Fruit fly (Drosophila melanogaster) whole organism, embryonic: Measurements from ENCODE around the gene CG17625.

Experiments used
- Ada2b ChIP-seq: fragments of 200-800 bp; sonication (Bioruptor generic); IDR thresholded peaks from 2 replicates; pipeline ENCODE4 v1.3.6; 2022; ENCODE audit warnings: missing biosample characterization, missing genetic modification characterization
- Adf1 ChIP-seq: fragments of 200-800 bp; sonication (Bioruptor generic); IDR thresholded peaks from 2 replicates; pipeline ENCODE4 v1.3.6; 2022; ENCODE audit warnings: missing biosample characterization, missing genetic modification characterization
- Atf-2 ChIP-seq: fragments of 200-800 bp; sonication (Bioruptor generic); optimal IDR thresholded peaks from 2 replicates; lab custom pipeline; 2016; ENCODE audit warnings: missing biosample characterization, missing genetic modification characterization
- CG11504 ChIP-seq: fragments of 200-800 bp; sonication (Bioruptor generic); optimal IDR thresholded peaks from 3 replicates; lab custom pipeline; 2019; ENCODE audit warnings: missing biosample characterization, mild to moderate bottlenecking, missing genetic modification characterization, moderate library complexity
- CG11695 ChIP-seq: fragments of 200-800 bp; sonication (Bioruptor generic); IDR thresholded peaks from 3 replicates; pipeline ENCODE4 v1.3.6; 2022; ENCODE audit warnings: missing biosample characterization, missing genetic modification characterization
- CG13296 ChIP-seq: fragments of 200-800 bp; sonication (Bioruptor generic); optimal IDR thresholded peaks from 3 replicates; lab custom pipeline; 2018; ENCODE audit warnings: missing biosample characterization, mild to moderate bottlenecking, missing genetic modification characterization
- CG15269 ChIP-seq: fragments of 200-800 bp; sonication (Bioruptor generic); optimal IDR thresholded peaks from 2 replicates; lab custom pipeline; 2018; ENCODE audit warnings: missing biosample characterization, mild to moderate bottlenecking, missing genetic modification characterization, moderate library complexity
- CG1529 ChIP-seq: fragments of 200-800 bp; sonication (Bioruptor generic); optimal IDR thresholded peaks from 3 replicates; lab custom pipeline; 2018; ENCODE audit warnings: missing biosample characterization, missing genetic modification characterization
- CG1603 ChIP-seq: fragments of 200-800 bp; sonication (Bioruptor generic); optimal IDR thresholded peaks from 2 replicates; lab custom pipeline; 2019; ENCODE audit warnings: missing biosample characterization, mild to moderate bottlenecking, missing genetic modification characterization, moderate library complexity
- CG17829 ChIP-seq: fragments of 200-800 bp; optimal IDR thresholded peaks from 2 replicates; lab custom pipeline; 2019; ENCODE audit warnings: missing biosample characterization, mild to moderate bottlenecking, missing genetic modification characterization, moderate library complexity
- CG3281 ChIP-seq: fragments of 200-800 bp; sonication (Bioruptor generic); optimal IDR thresholded peaks from 3 replicates; lab custom pipeline; 2017; ENCODE audit warnings: missing biosample characterization, mild to moderate bottlenecking, missing genetic modification characterization
- CG33213 ChIP-seq: fragments of 200-800 bp; sonication (Bioruptor generic); optimal IDR thresholded peaks from 3 replicates; lab custom pipeline; 2016; ENCODE audit warnings: missing biosample characterization, missing genetic modification characterization
- CG6654 ChIP-seq: fragments of 200-800 bp; sonication (Bioruptor generic); optimal IDR thresholded peaks from 2 replicates; lab custom pipeline; 2017; ENCODE audit warnings: missing biosample characterization, mild to moderate bottlenecking, missing genetic modification characterization
- CG6689 ChIP-seq: fragments of 200-800 bp; sonication (Bioruptor generic); IDR thresholded peaks from 2 replicates; pipeline ENCODE4 v1.3.6; 2022; ENCODE audit warnings: missing biosample characterization, missing genetic modification characterization
- CG8281 ChIP-seq: fragments of 200-800 bp; sonication (Bioruptor generic); optimal IDR thresholded peaks from 2 replicates; lab custom pipeline; 2018; ENCODE audit warnings: missing biosample characterization, mild to moderate bottlenecking, missing genetic modification characterization, moderate library complexity
- CG9215 ChIP-seq: fragments of 200-800 bp; sonication (Bioruptor generic); IDR thresholded peaks from 2 replicates; pipeline ENCODE4 v1.3.6; 2022; ENCODE audit warnings: missing biosample characterization, missing genetic modification characterization
- CG9817 ChIP-seq: fragments of 200-800 bp; sonication (Bioruptor generic); optimal IDR thresholded peaks from 2 replicates; lab custom pipeline; 2018; ENCODE audit warnings: missing biosample characterization, mild to moderate bottlenecking, missing genetic modification characterization, moderate library complexity
- Chrac-16 ChIP-seq: fragments of 200-800 bp; sonication (Bioruptor generic); optimal IDR thresholded peaks from 3 replicates; lab custom pipeline; 2016; ENCODE audit warnings: missing biosample characterization, missing genetic modification characterization
- Drgx ChIP-seq: fragments of 200-800 bp; sonication (Bioruptor generic); IDR thresholded peaks from 2 replicates; pipeline ENCODE4 v1.3.6; 2022; ENCODE audit warnings: missing biosample characterization, missing genetic modification characterization
- Gug ChIP-seq: fragments of 200-800 bp; sonication (Bioruptor generic); IDR thresholded peaks from 4 replicates; pipeline ENCODE4 v1.3.6; 2022; ENCODE audit warnings: missing biosample characterization, missing genetic modification characterization
- HLH3B ChIP-seq: fragments of 200-800 bp; sonication (Bioruptor generic); IDR thresholded peaks from 2 replicates; pipeline ENCODE4 v1.3.6; 2022; ENCODE audit warnings: missing biosample characterization, missing genetic modification characterization
- HLH4C ChIP-seq: fragments of 200-800 bp; sonication (Bioruptor generic); IDR thresholded peaks from 3 replicates; pipeline ENCODE4 v1.3.6; 2022; ENCODE audit warnings: missing biosample characterization, missing genetic modification characterization; ENCODE audit not compliant: partially characterized antibody
- Hr51 ChIP-seq, 2 experiments: fragments of 200-800 bp; sonication (Bioruptor generic); optimal IDR thresholded peaks; 2 replicates in 1 of 2; 3 replicates in 1 of 2; lab custom pipeline; 2016 to 2018; ENCODE audit warnings: missing biosample characterization in 2 of 2, missing genetic modification characterization in 2 of 2, mild to moderate bottlenecking in 1 of 2, moderate library complexity in 1 of 2
- Max ChIP-seq: fragments of 200-800 bp; sonication (Bioruptor generic); optimal IDR thresholded peaks from 2 replicates; lab custom pipeline; 2016; ENCODE audit warnings: missing biosample characterization, mild to moderate bottlenecking, missing genetic modification characterization
- Nf-YA ChIP-seq: fragments of 200-800 bp; sonication (Bioruptor generic); IDR thresholded peaks from 2 replicates; pipeline ENCODE4 v1.3.6; 2022; ENCODE audit warnings: missing biosample characterization, missing genetic modification characterization
- Optix ChIP-seq: fragments of 200-800 bp; sonication (Bioruptor generic); IDR thresholded peaks from 3 replicates; pipeline ENCODE4 v1.3.6; 2022; ENCODE audit warnings: missing biosample characterization, missing genetic modification characterization
- Sin3A ChIP-seq: fragments of >200 bp; optimal IDR thresholded peaks from 2 replicates; lab custom pipeline; 2018
- Spps ChIP-seq: fragments of 200-800 bp; sonication (Bioruptor generic); optimal IDR thresholded peaks from 2 replicates; lab custom pipeline; 2018; ENCODE audit warnings: missing biosample characterization, mild to moderate bottlenecking, missing genetic modification characterization
- Sry-δ ChIP-seq: fragments of 200-800 bp; sonication (Bioruptor generic); optimal IDR thresholded peaks from 2 replicates; lab custom pipeline; 2016; ENCODE audit warnings: missing biosample characterization, missing genetic modification characterization
- YL-1 ChIP-seq: fragments of 200-800 bp; sonication (Bioruptor generic); optimal IDR thresholded peaks from 3 replicates; lab custom pipeline; 2017; ENCODE audit warnings: missing biosample characterization, mild to moderate bottlenecking, missing genetic modification characterization
- ara ChIP-seq: fragments of 200-800 bp; sonication (Bioruptor generic); IDR thresholded peaks from 2 replicates; pipeline ENCODE4 v1.3.6; 2022; ENCODE audit warnings: missing biosample characterization, missing genetic modification characterization
- ash1 ChIP-seq: fragments of 200-800 bp; sonication (Bioruptor generic); optimal IDR thresholded peaks from 2 replicates; lab custom pipeline; 2018; ENCODE audit warnings: missing biosample characterization, mild to moderate bottlenecking, missing genetic modification characterization
- ato ChIP-seq: fragments of 200-800 bp; sonication (Bioruptor generic); IDR thresholded peaks from 2 replicates; pipeline ENCODE4 v1.3.6; 2022; ENCODE audit warnings: missing biosample characterization, missing genetic modification characterization; ENCODE audit not compliant: partially characterized antibody
- az2 ChIP-seq: fragments of 200-800 bp; sonication (Bioruptor generic); optimal IDR thresholded peaks from 3 replicates; lab custom pipeline; 2016; ENCODE audit warnings: missing biosample characterization, missing genetic modification characterization
- bsh ChIP-seq, 2 experiments: fragments of 200-800 bp; sonication (Bioruptor generic); optimal IDR thresholded peaks; 2 replicates each; lab custom pipeline; 2017 to 2018; ENCODE audit warnings: mild to moderate bottlenecking in 2 of 2, missing biosample characterization in 2 of 2, missing genetic modification characterization in 2 of 2, moderate library complexity in 1 of 2
- dmrt99B ChIP-seq: fragments of 200-800 bp; sonication (Bioruptor generic); optimal IDR thresholded peaks from 2 replicates; lab custom pipeline; 2018; ENCODE audit warnings: missing biosample characterization, mild to moderate bottlenecking, missing genetic modification characterization, moderate library complexity
- eve ChIP-seq, 2 experiments: fragments of >200 bp; optimal IDR thresholded peaks; 2 replicates each; lab custom pipeline; 2017; ENCODE audit warnings: missing biosample characterization in 2 of 2, missing genetic modification characterization in 2 of 2
- gcm2 ChIP-seq: fragments of 200-800 bp; sonication (Bioruptor generic); optimal IDR thresholded peaks from 2 replicates; lab custom pipeline; 2016; ENCODE audit warnings: missing biosample characterization, missing genetic modification characterization
- h ChIP-seq: fragments of >200 bp; optimal IDR thresholded peaks from 2 replicates; lab custom pipeline; 2017
- hkb ChIP-seq, 2 experiments: fragments of 200-800 bp in 1 of 2; fragments of >200 bp in 1 of 2; sonication (Bioruptor generic) in 1 of 2; IDR thresholded peaks in 1 of 2; optimal IDR thresholded peaks in 1 of 2; 2 replicates each; pipeline versions ENCODE4 v1.3.6 to Lab custom; 2017 to 2022; ENCODE audit warnings: missing biosample characterization in 1 of 2, missing genetic modification characterization in 1 of 2
- klu ChIP-seq: fragments of 200-800 bp; sonication (Bioruptor generic); IDR thresholded peaks from 2 replicates; pipeline ENCODE4 v1.3.6; 2022; ENCODE audit warnings: missing biosample characterization, missing genetic modification characterization
- nau ChIP-seq: fragments of 200-800 bp; sonication (Bioruptor generic); optimal IDR thresholded peaks from 3 replicates; lab custom pipeline; 2017; ENCODE audit warnings: missing biosample characterization, mild to moderate bottlenecking, missing genetic modification characterization, missing genetic modification reagents
- otp ChIP-seq: fragments of 200-800 bp; sonication (Bioruptor generic); IDR thresholded peaks from 3 replicates; pipeline ENCODE4, ENCODE4 v1.3.6; 2022; ENCODE audit warnings: missing biosample characterization, missing genetic modification characterization
- ro ChIP-seq: fragments of 200-800 bp; sonication (Bioruptor generic); IDR thresholded peaks from 2 replicates; pipeline ENCODE4 v1.3.6; 2022; ENCODE audit warnings: missing biosample characterization, missing genetic modification characterization
- sc ChIP-seq, 3 experiments: fragments of >200 bp in 2 of 3; fragments of 200-800 bp in 1 of 3; sonication (Bioruptor generic) in 1 of 3; optimal IDR thresholded peaks; 2 replicates in 2 of 3; 3 replicates in 1 of 3; lab custom pipeline; 2017; ENCODE audit warnings: mild to moderate bottlenecking in 1 of 3, missing biosample characterization in 1 of 3, missing genetic modification characterization in 1 of 3, missing genetic modification reagents in 1 of 3
- slbo ChIP-seq: fragments of 200-800 bp; sonication (Bioruptor generic); IDR thresholded peaks from 2 replicates; pipeline ENCODE4 v1.3.6; 2022; ENCODE audit warnings: missing biosample characterization, missing genetic modification characterization
- trem ChIP-seq: fragments of 200-800 bp; optimal IDR thresholded peaks from 3 replicates; lab custom pipeline; 2019; ENCODE audit warnings: missing biosample characterization, mild to moderate bottlenecking, missing genetic modification characterization, moderate library complexity
- vfl ChIP-seq: fragments of 200-800 bp; sonication (Bioruptor generic); optimal IDR thresholded peaks from 2 replicates; lab custom pipeline; 2016; ENCODE audit warnings: missing biosample characterization, missing genetic modification characterization

CG17625 gene

DNA sequence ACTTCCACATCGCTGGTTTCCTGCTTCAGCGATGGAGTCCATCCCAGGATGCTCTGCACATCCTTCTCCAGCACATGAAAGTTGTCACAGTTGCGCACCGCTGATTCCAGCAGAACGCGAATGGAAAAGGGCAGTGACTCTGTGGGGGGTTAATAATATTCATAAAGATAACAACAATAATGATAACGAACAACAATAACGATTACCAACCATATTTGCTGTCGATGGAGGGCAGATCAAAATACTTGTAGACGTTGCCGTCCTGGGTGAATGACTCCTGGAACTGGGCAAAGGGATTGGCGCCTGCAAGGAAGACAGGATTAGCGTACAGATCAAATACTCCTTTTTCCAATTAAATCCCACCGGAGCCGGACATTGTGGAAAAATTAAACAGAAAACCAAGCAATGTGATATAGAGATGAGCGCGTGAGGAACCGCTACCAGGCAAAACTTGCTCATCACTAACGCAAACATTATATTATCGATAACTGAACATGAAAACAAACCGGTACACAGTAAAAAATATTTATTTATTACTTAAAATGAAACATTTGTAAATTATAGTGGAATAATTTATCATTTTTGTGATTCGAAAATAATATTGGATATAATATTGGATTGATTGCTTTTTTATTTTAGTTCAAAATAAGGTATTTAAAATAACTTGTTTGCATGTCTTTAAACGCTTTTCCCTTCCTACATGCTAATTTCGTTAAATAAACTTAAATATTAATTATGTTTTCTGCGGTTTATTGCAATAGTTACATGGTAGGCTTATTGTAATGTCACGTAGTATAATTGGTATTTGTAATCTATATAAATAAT lies 37.7 kb downstream of the CG17625 start, which contains the start of gene Irp-1A (continued):
- TF ChIP-seq CG11504 (peak; percentile 85), Optix (GFP tag; lab: Robert Waterston, UW) (no peak), eve (GFP tag; optimal IDR thresholded peaks at IDR 0.05; lab: Kevin White, UChicago) (no peak), CG11695 (GFP tag; lab: Robert Waterston, UW) (peak; percentile 81), CG9817 (tag; lab: Kevin White, UChicago) (peak; percentile 59), ato (peak; percentile 41), ara (GFP tag; lab: Robert Waterston, UW) (no peak; the same call in 1 of the 2 replicates), CG33213 (peak; percentile 13), vfl (GFP tag; lab: Kevin White, UChicago) (peak; percentile 23), dmrt99B (peak; percentile 83), CG3281 (peak; percentile 76), Hr51 (GFP tag; optimal IDR thresholded peaks at IDR 0.05; lab: Kevin White, UChicago) (peak; percentile 28 to 87), Chrac-16 (GFP tag; lab: Kevin White, UChicago) (peak; percentile 57), CG1529 (GFP tag; lab: Kevin White, UChicago) (peak; percentile 9), Spps (tag; lab: Kevin White, UChicago) (peak; percentile 62), nau (GFP tag; lab: Kevin White, UChicago) (peak; percentile 11), CG17829 (tag; lab: Kevin White, UChicago) (peak; percentile 81), Gug (GFP tag; lab: Robert Waterston, UW) (peak; percentile 41; the same call in 1 of the 4 replicates), h (lab: Kevin White, UChicago) (no peak), otp (GFP tag; lab: Robert Waterston, UW) (no peak), Atf-2 (GFP tag; lab: Kevin White, UChicago) (no peak), Adf1 (GFP tag; lab: Robert Waterston, UW) (peak; percentile 45; the same call in 1 of the 2 replicates), Max (GFP tag; lab: Kevin White, UChicago) (peak; percentile 56), Sry-δ (peak; percentile 91), Sin3A (lab: Kevin White, UChicago) (peak; percentile 2), YL-1 (peak; percentile 83), CG6654 (no peak), ro (no peak), gcm2 (GFP tag; lab: Kevin White, UChicago) (peak; percentile 3), hkb (optimal IDR thresholded peaks at IDR 0.05; lab: Kevin White, UChicago) (no peak), hkb (GFP tag; IDR thresholded peaks at IDR 0.05; lab: Robert Waterston, UW) (peak; percentile 77), trem (tag; lab: Kevin White, UChicago) (peak; percentile 80), HLH4C (peak; percentile 77), ash1 (GFP tag; lab: Kevin White, UChicago) (no peak), sc (optimal IDR thresholded peaks at IDR 0.05; lab: Kevin White, UChicago) (no peak), sc (GFP tag; optimal IDR thresholded peaks at IDR 0.05; lab: Kevin White, UChicago) (no peak), CG13296 (GFP tag; lab: Kevin White, UChicago) (peak; percentile 85), CG8281 (tag; lab: Kevin White, UChicago) (no peak), klu (GFP tag; lab: Robert Waterston, UW) (peak; percentile 37; the same call in 1 of the 2 replicates), Ada2b (GFP tag; lab: Robert Waterston, UW) (peak; percentile 71), CG1603 (tag; lab: Kevin White, UChicago) (peak; percentile 61), CG9215 (GFP tag; lab: Robert Waterston, UW) (peak; percentile 42; the same call in 1 of the 2 replicates), Nf-YA (GFP tag; lab: Robert Waterston, UW) (peak; percentile 15; the same call in 1 of the 2 replicates), CG15269 (tag; lab: Kevin White, UChicago) (peak; percentile 86), HLH3B (GFP tag; lab: Robert Waterston, UW) (peak; percentile 87), Drgx (GFP tag; lab: Robert Waterston, UW) (peak; percentile 68), bsh (GFP tag; optimal IDR thresholded peaks at IDR 0.05; lab: Kevin White, UChicago) (peak in 1 of 2 experiments; percentile 83), CG6689 (GFP tag; lab: Robert Waterston, UW) (peak; percentile 77), az2 (GFP tag; lab: Kevin White, UChicago) (peak; percentile 60), slbo (GFP tag; lab: Robert Waterston, UW) (peak; percentile 86)
